Worm (Caenorhabditis elegans): Measurements from ENCODE around the gene gcy-1.

gcy-1 gene

ce11 chrII:9516836-9517235 lies at the start of gene gcy-1:
gcy-1 (minus strand) TSS chrII:9516936.
- no peak for TF ChIP-seq aly-1 (tag; optimal IDR thresholded peaks at IDR 0.05)
- TF ChIP-seq flt-1 (GFP tag; IDR thresholded peaks at IDR 0.05) = no peak
- no peak for TF ChIP-seq B0310.2 (tag; optimal IDR thresholded peaks at IDR 0.05)
- no peak for TF ChIP-seq pes-1 (GFP tag; IDR thresholded peaks at IDR 0.05)
- TF ChIP-seq tra-4 (tag; optimal IDR thresholded peaks at IDR 0.05) = no peak
- TF ChIP-seq tbx-37 (GFP tag; conservative IDR thresholded peaks at IDR 0.05) = no peak
- TF ChIP-seq scrt-1 (GFP tag; IDR thresholded peaks at IDR 0.05) = no peak
- no peak for TF ChIP-seq ceh-13 (GFP tag; optimal IDR thresholded peaks at IDR 0.05)

ce11 chrII:9566045-9566444 lies 49.3 kb upstream of the gcy-1 start:
- peak; percentile 95 for TF ChIP-seq F13C5.2 (tag; optimal IDR thresholded peaks at IDR 0.05)
- TF ChIP-seq tra-4 (tag; optimal IDR thresholded peaks at IDR 0.05) = peak; percentile 55
- peak; percentile 91 for TF ChIP-seq B0310.2 (tag; optimal IDR thresholded peaks at IDR 0.05)
- peak; percentile 95 for TF ChIP-seq tbx-11 (GFP tag; IDR thresholded peaks at IDR 0.05)
- TF ChIP-seq tbx-37 (GFP tag; conservative IDR thresholded peaks at IDR 0.05) = peak; percentile 92
- peak; percentile 95 for TF ChIP-seq aly-1 (tag; optimal IDR thresholded peaks at IDR 0.05)
- peak; percentile 94 for TF ChIP-seq ceh-36 (tag; optimal IDR thresholded peaks at IDR 0.05)
- TF ChIP-seq ets-7 (tag; optimal IDR thresholded peaks at IDR 0.05) = peak; percentile 84
- peak; percentile 86 for TF ChIP-seq hmg-4 (GFP tag; optimal IDR thresholded peaks at IDR 0.05)
- peak; percentile 95 for TF ChIP-seq flt-1 (GFP tag; IDR thresholded peaks at IDR 0.05)
- TF ChIP-seq ama-1 (optimal IDR thresholded peaks at IDR 0.05) = no peak
- peak; percentile 70 for TF ChIP-seq hmbx-1 (tag; optimal IDR thresholded peaks at IDR 0.05)
- TF ChIP-seq hnd-1 (tag; optimal IDR thresholded peaks at IDR 0.05) = peak; percentile 79
- TF ChIP-seq sea-1 (GFP tag; conservative IDR thresholded peaks at IDR 0.05) = peak; percentile 92
- peak; percentile 93 for TF ChIP-seq scrt-1 (GFP tag; IDR thresholded peaks at IDR 0.05)
- TF ChIP-seq pes-1 (GFP tag; IDR thresholded peaks at IDR 0.05) = peak; percentile 95
- TF ChIP-seq ceh-13 (GFP tag; optimal IDR thresholded peaks at IDR 0.05) = peak; percentile 90

ce11 chrII:9560895-9561294 lies 44.2 kb upstream of the gcy-1 start:
- TF ChIP-seq scrt-1 (GFP tag; IDR thresholded peaks at IDR 0.05) (no peak), flt-1 (GFP tag; IDR thresholded peaks at IDR 0.05) (no peak), ets-7 (tag; optimal IDR thresholded peaks at IDR 0.05) (no peak)

- no peak for TF ChIP-seq F13C5.2 (tag; optimal IDR thresholded peaks at IDR 0.05)
- TF ChIP-seq ceh-36 (tag; optimal IDR thresholded peaks at IDR 0.05) = no peak
- TF ChIP-seq flt-1 (GFP tag; IDR thresholded peaks at IDR 0.05) = no peak
- no peak for TF ChIP-seq sea-1 (GFP tag; conservative IDR thresholded peaks at IDR 0.05)
- no peak for TF ChIP-seq aly-1 (tag; optimal IDR thresholded peaks at IDR 0.05)
- no peak for TF ChIP-seq pes-1 (GFP tag; IDR thresholded peaks at IDR 0.05)
- TF ChIP-seq hmg-4 (GFP tag; optimal IDR thresholded peaks at IDR 0.05) = no peak
- no peak for TF ChIP-seq hmbx-1 (tag; optimal IDR thresholded peaks at IDR 0.05)
- TF ChIP-seq ceh-13 (GFP tag; optimal IDR thresholded peaks at IDR 0.05) = no peak
- no peak for TF ChIP-seq tbx-11 (GFP tag; IDR thresholded peaks at IDR 0.05)
- no peak for TF ChIP-seq tbx-37 (GFP tag; conservative IDR thresholded peaks at IDR 0.05)
- no peak for TF ChIP-seq ama-1 (optimal IDR thresholded peaks at IDR 0.05)
These were observed 43.2 kb upstream of the gcy-1 start, which contains the start of gene F35H8.4 for ce11 chrII:9559929-9560328. F35H8.4 (minus strand) TSS chrII:9560029.

ce11 chrII:9558906-9559305 lies 42.2 kb upstream of the gcy-1 start:
- no peak for TF ChIP-seq tbx-37 (GFP tag; conservative IDR thresholded peaks at IDR 0.05)

- TF ChIP-seq tbx-37 (GFP tag; conservative IDR thresholded peaks at IDR 0.05) (no peak), hmbx-1 (tag; optimal IDR thresholded peaks at IDR 0.05) (no peak), pes-1 (GFP tag; IDR thresholded peaks at IDR 0.05) (no peak), F13C5.2 (tag; optimal IDR thresholded peaks at IDR 0.05) (peak; percentile 8), B0310.2 (tag; optimal IDR thresholded peaks at IDR 0.05) (no peak)
These were observed 40.9 kb upstream of the gcy-1 start, which contains the start of gene zfp-2 for ce11 chrII:9557437-9558150. zfp-2 (plus strand) TSS chrII:9557650.

ce11 chrII:9556582-9556981 lies 39.8 kb upstream of the gcy-1 start:
- no peak for TF ChIP-seq sea-1 (GFP tag; conservative IDR thresholded peaks at IDR 0.05)
- TF ChIP-seq hmbx-1 (tag; optimal IDR thresholded peaks at IDR 0.05) = no peak
- TF ChIP-seq ama-1 (optimal IDR thresholded peaks at IDR 0.05) = no peak
- TF ChIP-seq B0310.2 (tag; optimal IDR thresholded peaks at IDR 0.05) = no peak
- TF ChIP-seq scrt-1 (GFP tag; IDR thresholded peaks at IDR 0.05) = no peak
- no peak for TF ChIP-seq ceh-13 (GFP tag; optimal IDR thresholded peaks at IDR 0.05)

- TF ChIP-seq F13C5.2 (tag; optimal IDR thresholded peaks at IDR 0.05) (no peak), hmg-4 (GFP tag; optimal IDR thresholded peaks at IDR 0.05) (no peak), pes-1 (GFP tag; IDR thresholded peaks at IDR 0.05) (no peak), aly-1 (tag; optimal IDR thresholded peaks at IDR 0.05) (no peak), tra-4 (tag; optimal IDR thresholded peaks at IDR 0.05) (no peak), hmbx-1 (tag; optimal IDR thresholded peaks at IDR 0.05) (no peak), ceh-13 (GFP tag; optimal IDR thresholded peaks at IDR 0.05) (no peak), ets-7 (tag; optimal IDR thresholded peaks at IDR 0.05) (no peak), sea-1 (GFP tag; conservative IDR thresholded peaks at IDR 0.05) (no peak), tbx-37 (GFP tag; conservative IDR thresholded peaks at IDR 0.05) (no peak), flt-1 (GFP tag; IDR thresholded peaks at IDR 0.05) (no peak), B0310.2 (tag; optimal IDR thresholded peaks at IDR 0.05) (no peak), ceh-36 (tag; optimal IDR thresholded peaks at IDR 0.05) (no peak), tbx-11 (GFP tag; IDR thresholded peaks at IDR 0.05) (no peak), hnd-1 (tag; optimal IDR thresholded peaks at IDR 0.05) (no peak), scrt-1 (GFP tag; IDR thresholded peaks at IDR 0.05) (no peak), ama-1 (optimal IDR thresholded peaks at IDR 0.05) (no peak)
These were observed 38.3 kb upstream of the gcy-1 start, which contains the start of gene F35H8.2 for ce11 chrII:9554925-9555553. F35H8.2 (plus strand) TSS chrII:9555503.

Data from whole organism, early embryonic.